Fruit fly (Drosophila melanogaster) whole organism, embryonic: ENCODE results near the gene Sytbeta.
A peak's percentile ranks its signal among the peaks of the same experiment; 100 is the strongest.

ENCODE experiments used
- CG2889 ChIP-seq: fragments of 200-800 bp; sonication (Bioruptor generic); IDR thresholded peaks from 3 replicates; pipeline ENCODE4 v1.3.6; 2022; ENCODE audit warnings: missing biosample characterization, missing genetic modification characterization
- CG6689 ChIP-seq: fragments of 200-800 bp; sonication (Bioruptor generic); IDR thresholded peaks from 2 replicates; pipeline ENCODE4 v1.3.6; 2022; ENCODE audit warnings: missing biosample characterization, missing genetic modification characterization
- Nf-YB ChIP-seq: fragments of 200-800 bp; sonication (Bioruptor generic); optimal IDR thresholded peaks from 3 replicates; lab custom pipeline; 2019; ENCODE audit warnings: missing biosample characterization, mild to moderate bottlenecking, missing genetic modification characterization, moderate library complexity
- odd ChIP-seq: fragments of 200-800 bp; sonication (Bioruptor generic); optimal IDR thresholded peaks from 2 replicates; lab custom pipeline; 2017; ENCODE audit warnings: missing biosample characterization, mild to moderate bottlenecking, missing genetic modification characterization

DNA sequence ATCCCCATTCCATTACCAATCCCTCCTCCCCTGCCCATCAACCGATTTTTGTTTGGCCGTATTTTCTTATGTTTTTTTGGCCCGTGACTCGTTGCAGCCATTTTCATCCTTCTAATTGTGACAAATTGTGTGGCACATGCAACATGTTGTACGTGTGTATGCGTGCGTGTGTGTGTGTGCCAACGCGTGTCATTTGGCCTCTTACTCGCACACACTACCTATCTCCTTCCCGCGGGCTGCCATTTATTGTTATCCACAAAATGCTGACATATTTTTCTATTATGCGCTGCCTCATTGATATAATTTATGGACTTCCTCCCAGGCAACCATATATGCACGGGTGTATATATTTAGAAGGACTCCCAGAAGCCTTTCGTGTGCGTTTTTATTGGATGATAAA is 33.0 kb downstream of the Sytbeta start:
- TF ChIP-seq CG2889 (GFP tag; lab: Robert Waterston, UW) (no peak), Nf-YB (GFP tag; lab: Kevin White, UChicago) (peak; percentile 74), odd (GFP tag; lab: Kevin White, UChicago) (no peak), CG6689 (GFP tag; lab: Robert Waterston, UW) (no peak)
